Fruit fly (Drosophila melanogaster): Measurements from ENCODE around the gene Spn27A.

The Spn27A gene

dm6 chr2L:6696229-6696628 is 23.1 kb upstream of the Spn27A start:
- no peak for TF ChIP-seq ttk (optimal IDR thresholded peaks at IDR 0.05)
- TF ChIP-seq insv (optimal IDR thresholded peaks at IDR 0.05): no peak
- TF ChIP-seq Sin3A (optimal IDR thresholded peaks at IDR 0.05): no peak
- TF ChIP-seq Myc (optimal IDR thresholded peaks at IDR 0.05): no peak
- TF ChIP-seq psq (optimal IDR thresholded peaks at IDR 0.05): no peak
- no peak for TF ChIP-seq h (optimal IDR thresholded peaks at IDR 0.05)

dm6 chr2L:6693794-6694254 is 20.7 kb upstream of the Spn27A start:
- TF ChIP-seq Sin3A (optimal IDR thresholded peaks at IDR 0.05) (no peak), Myc (optimal IDR thresholded peaks at IDR 0.05) (no peak), insv (optimal IDR thresholded peaks at IDR 0.05) (no peak), psq (optimal IDR thresholded peaks at IDR 0.05) (no peak), ttk (optimal IDR thresholded peaks at IDR 0.05) (no peak), h (optimal IDR thresholded peaks at IDR 0.05) (no peak)

- TF ChIP-seq insv (optimal IDR thresholded peaks at IDR 0.05) (no peak), psq (optimal IDR thresholded peaks at IDR 0.05) (no peak), Sin3A (optimal IDR thresholded peaks at IDR 0.05) (no peak), h (optimal IDR thresholded peaks at IDR 0.05) (no peak), Myc (optimal IDR thresholded peaks at IDR 0.05) (no peak), ttk (optimal IDR thresholded peaks at IDR 0.05) (no peak)
Observed at dm6 chr2L:6692048-6692447, 18.9 kb upstream of the Spn27A start.

dm6 chr2L:6686612-6687011 is 13.5 kb upstream of the Spn27A start, which contains the start of gene CG11327:
Gene CG11327, minus strand, starts transcription at chr2L:6686712.
- no peak for TF ChIP-seq Sin3A (optimal IDR thresholded peaks at IDR 0.05)
- no peak for TF ChIP-seq h (optimal IDR thresholded peaks at IDR 0.05)
- TF ChIP-seq insv (optimal IDR thresholded peaks at IDR 0.05): no peak
- TF ChIP-seq psq (optimal IDR thresholded peaks at IDR 0.05): no peak
- no peak for TF ChIP-seq ttk (optimal IDR thresholded peaks at IDR 0.05)

dm6 chr2L:6683992-6684882 is 11.1 kb upstream of the Spn27A start, which contains the start of gene Nhe3:
Gene Nhe3, minus strand, starts transcription at chr2L:6684364.
- TF ChIP-seq ttk (optimal IDR thresholded peaks at IDR 0.05): no peak
- no peak for TF ChIP-seq insv (optimal IDR thresholded peaks at IDR 0.05)
- no peak for TF ChIP-seq psq (optimal IDR thresholded peaks at IDR 0.05)

- TF ChIP-seq Myc (optimal IDR thresholded peaks at IDR 0.05): no peak
- TF ChIP-seq h (optimal IDR thresholded peaks at IDR 0.05): no peak
- no peak for TF ChIP-seq Sin3A (optimal IDR thresholded peaks at IDR 0.05)
- TF ChIP-seq ttk (optimal IDR thresholded peaks at IDR 0.05): no peak
- TF ChIP-seq psq (optimal IDR thresholded peaks at IDR 0.05): no peak
- no peak for TF ChIP-seq insv (optimal IDR thresholded peaks at IDR 0.05)
Observed at dm6 chr2L:6682909-6683308, 9.8 kb upstream of the Spn27A start.

- TF ChIP-seq psq (optimal IDR thresholded peaks at IDR 0.05): no peak
- no peak for TF ChIP-seq ttk (optimal IDR thresholded peaks at IDR 0.05)
- no peak for TF ChIP-seq h (optimal IDR thresholded peaks at IDR 0.05)
- no peak for TF ChIP-seq Myc (optimal IDR thresholded peaks at IDR 0.05)
- no peak for TF ChIP-seq Sin3A (optimal IDR thresholded peaks at IDR 0.05)
Observed at dm6 chr2L:6677453-6677852, 4.3 kb upstream of the Spn27A start, which contains the start of gene Nse1. Gene Nse1, minus strand, starts transcription at chr2L:6677625.

dm6 chr2L:6676535-6676934 is 3.4 kb upstream of the Spn27A start, which contains the start of gene cort:
Gene cort, minus strand, starts transcription at chr2L:6676635.
- no peak for TF ChIP-seq ttk (optimal IDR thresholded peaks at IDR 0.05)
- TF ChIP-seq h (optimal IDR thresholded peaks at IDR 0.05): no peak
- no peak for TF ChIP-seq psq (optimal IDR thresholded peaks at IDR 0.05)
- TF ChIP-seq Myc (optimal IDR thresholded peaks at IDR 0.05): no peak
- no peak for TF ChIP-seq Sin3A (optimal IDR thresholded peaks at IDR 0.05)
- no peak for TF ChIP-seq insv (optimal IDR thresholded peaks at IDR 0.05)

- TF ChIP-seq h (optimal IDR thresholded peaks at IDR 0.05) (no peak), psq (optimal IDR thresholded peaks at IDR 0.05) (no peak), insv (optimal IDR thresholded peaks at IDR 0.05) (no peak), ttk (optimal IDR thresholded peaks at IDR 0.05) (no peak), Myc (optimal IDR thresholded peaks at IDR 0.05) (no peak), Sin3A (optimal IDR thresholded peaks at IDR 0.05) (no peak)
Observed at dm6 chr2L:6671409-6671808, 1.7 kb downstream of the Spn27A start.

- TF ChIP-seq insv (optimal IDR thresholded peaks at IDR 0.05) (no peak), h (optimal IDR thresholded peaks at IDR 0.05) (no peak), Sin3A (optimal IDR thresholded peaks at IDR 0.05) (no peak), ttk (optimal IDR thresholded peaks at IDR 0.05) (no peak), Myc (optimal IDR thresholded peaks at IDR 0.05) (no peak), psq (optimal IDR thresholded peaks at IDR 0.05) (no peak)
Observed at dm6 chr2L:6667719-6668325, 5.3 kb downstream of the Spn27A start, which contains the start of gene Galt. Gene Galt, minus strand, starts transcription at chr2L:6668033.

dm6 chr2L:6663562-6664051 is 9.5 kb downstream of the Spn27A start, which contains the start of the genes CG13771, CG34310 and cup:
Gene CG13771, minus strand, starts transcription at chr2L:6663612.
Gene CG34310, plus strand, starts transcription at chr2L:6663664.
Gene cup, plus strand, starts transcription at chr2L:6663664.
- no peak for TF ChIP-seq insv (optimal IDR thresholded peaks at IDR 0.05)
- no peak for TF ChIP-seq Sin3A (optimal IDR thresholded peaks at IDR 0.05)
- TF ChIP-seq h (optimal IDR thresholded peaks at IDR 0.05): no peak
- no peak for TF ChIP-seq ttk (optimal IDR thresholded peaks at IDR 0.05)
- no peak for TF ChIP-seq Myc (optimal IDR thresholded peaks at IDR 0.05)
